Fruit fly (Drosophila melanogaster) whole organism, embryonic: Measurements from ENCODE around the gene fan.

Experiments
- ATbp ChIP-seq: fragments of 200-800 bp; sonication (Bioruptor generic); optimal IDR thresholded peaks from 2 replicates; lab custom pipeline; 2017; ENCODE audit warnings: missing biosample characterization, mild to moderate bottlenecking, missing genetic modification characterization, missing genetic modification reagents
- Blimp-1 ChIP-seq: fragments of 200-800 bp; sonication (Bioruptor generic); optimal IDR thresholded peaks from 3 replicates; lab custom pipeline; 2018; ENCODE audit warnings: missing biosample characterization, missing genetic modification characterization, mild to moderate bottlenecking, moderate library complexity, missing genetic modification reagents
- CG10147 ChIP-seq: fragments of 200-800 bp; sonication (Bioruptor generic); optimal IDR thresholded peaks from 2 replicates; lab custom pipeline; 2019; ENCODE audit warnings: missing biosample characterization, mild to moderate bottlenecking, missing genetic modification characterization, moderate library complexity
- CG12104 ChIP-seq: fragments of 200-800 bp; sonication (Bioruptor generic); optimal IDR thresholded peaks from 3 replicates; lab custom pipeline; 2016; ENCODE audit warnings: missing biosample characterization, missing genetic modification characterization
- CG12744 ChIP-seq: fragments of 200-800 bp; sonication (Bioruptor generic); optimal IDR thresholded peaks from 2 replicates; lab custom pipeline; 2016; ENCODE audit warnings: missing biosample characterization, missing genetic modification characterization
- CG12769 ChIP-seq: fragments of 200-800 bp; sonication (Bioruptor generic); optimal IDR thresholded peaks from 2 replicates; lab custom pipeline; 2019; ENCODE audit warnings: missing biosample characterization, mild to moderate bottlenecking, missing genetic modification characterization, moderate library complexity
- CG12942 ChIP-seq: fragments of 200-800 bp; sonication (Bioruptor generic); optimal IDR thresholded peaks from 3 replicates; lab custom pipeline; 2016; ENCODE audit warnings: missing biosample characterization, missing genetic modification characterization
- CG13624 ChIP-seq: fragments of 200-800 bp; sonication (Bioruptor generic); optimal IDR thresholded peaks from 2 replicates; lab custom pipeline; 2016; ENCODE audit warnings: missing biosample characterization, missing genetic modification characterization
- CG14710 ChIP-seq: fragments of 200-800 bp; sonication (Bioruptor generic); optimal IDR thresholded peaks from 3 replicates; lab custom pipeline; 2019; ENCODE audit warnings: missing biosample characterization, mild to moderate bottlenecking, missing genetic modification characterization, moderate library complexity
- CG15269 ChIP-seq: fragments of 200-800 bp; sonication (Bioruptor generic); optimal IDR thresholded peaks from 2 replicates; lab custom pipeline; 2018; ENCODE audit warnings: missing biosample characterization, mild to moderate bottlenecking, missing genetic modification characterization, moderate library complexity
- CG15479 ChIP-seq: fragments of 200-800 bp; sonication (Bioruptor generic); optimal IDR thresholded peaks from 3 replicates; lab custom pipeline; 2019; ENCODE audit warnings: missing biosample characterization, mild to moderate bottlenecking, missing genetic modification characterization, moderate library complexity
- CG15514 ChIP-seq: fragments of 200-800 bp; sonication (Bioruptor generic); optimal IDR thresholded peaks from 3 replicates; lab custom pipeline; 2017; ENCODE audit warnings: missing biosample characterization, missing genetic modification characterization, mild to moderate bottlenecking, moderate library complexity, missing genetic modification reagents
- CG16779 ChIP-seq: fragments of 200-800 bp; sonication (Bioruptor generic); IDR thresholded peaks from 2 replicates; pipeline ENCODE4 v1.3.6; 2022; ENCODE audit warnings: missing biosample characterization, missing genetic modification characterization
- CG17385 ChIP-seq: fragments of 200-800 bp; sonication (Bioruptor generic); optimal IDR thresholded peaks from 3 replicates; lab custom pipeline; 2018; ENCODE audit warnings: missing biosample characterization, mild to moderate bottlenecking, missing genetic modification characterization
- CG2199 ChIP-seq: fragments of 200-800 bp; sonication (Bioruptor generic); IDR thresholded peaks from 3 replicates; pipeline ENCODE4 v1.3.6; 2022; ENCODE audit warnings: missing biosample characterization, missing genetic modification characterization
- CG3281 ChIP-seq: fragments of 200-800 bp; sonication (Bioruptor generic); optimal IDR thresholded peaks from 3 replicates; lab custom pipeline; 2017; ENCODE audit warnings: missing biosample characterization, mild to moderate bottlenecking, missing genetic modification characterization
- CG6272 ChIP-seq: fragments of 200-800 bp; sonication (Bioruptor generic); IDR thresholded peaks from 2 replicates; pipeline ENCODE4 v1.3.6; 2022; ENCODE audit warnings: missing biosample characterization, missing genetic modification characterization
- CG7839 ChIP-seq: fragments of 200-800 bp; sonication (Bioruptor generic); optimal IDR thresholded peaks from 3 replicates; lab custom pipeline; 2018; ENCODE audit warnings: missing biosample characterization, mild to moderate bottlenecking, missing genetic modification characterization, moderate library complexity
- CG7987 ChIP-seq: fragments of 200-800 bp; sonication (Bioruptor generic); optimal IDR thresholded peaks from 2 replicates; lab custom pipeline; 2018; ENCODE audit warnings: missing biosample characterization, mild to moderate bottlenecking, missing genetic modification characterization, moderate library complexity
- CG8281 ChIP-seq: fragments of 200-800 bp; sonication (Bioruptor generic); optimal IDR thresholded peaks from 2 replicates; lab custom pipeline; 2018; ENCODE audit warnings: missing biosample characterization, mild to moderate bottlenecking, missing genetic modification characterization, moderate library complexity
- CG9437 ChIP-seq: fragments of 200-800 bp; sonication (Bioruptor generic); optimal IDR thresholded peaks from 2 replicates; lab custom pipeline; 2018; ENCODE audit warnings: missing biosample characterization, mild to moderate bottlenecking, missing genetic modification characterization
- CoRest ChIP-seq: fragments of 200-800 bp; sonication (Bioruptor generic); optimal IDR thresholded peaks from 3 replicates; lab custom pipeline; 2018; ENCODE audit warnings: missing biosample characterization, mild to moderate bottlenecking, missing genetic modification characterization, moderate library complexity
- Fer3 ChIP-seq: fragments of 200-800 bp; sonication (Bioruptor generic); optimal IDR thresholded peaks from 2 replicates; lab custom pipeline; 2018; ENCODE audit warnings: missing biosample characterization, mild to moderate bottlenecking, missing genetic modification characterization, moderate library complexity
- Jarid2 ChIP-seq: fragments of 200-800 bp; sonication (Bioruptor generic); optimal IDR thresholded peaks from 3 replicates; lab custom pipeline; 2017; ENCODE audit warnings: mild to moderate bottlenecking, missing biosample characterization, missing genetic modification reagents, missing genetic modification characterization
- MBD-R2 ChIP-seq: fragments of 200-800 bp; sonication (Bioruptor generic); IDR thresholded peaks from 2 replicates; pipeline ENCODE4 v1.3.6; 2022; ENCODE audit warnings: missing biosample characterization, missing genetic modification characterization
- Meics ChIP-seq: fragments of 200-800 bp; sonication (Bioruptor generic); optimal IDR thresholded peaks from 2 replicates; lab custom pipeline; 2017; ENCODE audit warnings: missing biosample characterization, mild to moderate bottlenecking, missing genetic modification characterization
- PHDP ChIP-seq: fragments of 200-800 bp; sonication (Bioruptor generic); optimal IDR thresholded peaks from 3 replicates; lab custom pipeline; 2018; ENCODE audit warnings: missing biosample characterization, mild to moderate bottlenecking, missing genetic modification characterization, moderate library complexity
- Six4 ChIP-seq: fragments of 200-800 bp; sonication (Bioruptor generic); optimal IDR thresholded peaks from 2 replicates; lab custom pipeline; 2016; ENCODE audit warnings: missing biosample characterization, missing genetic modification characterization
- Sox100B ChIP-seq: fragments of 200-800 bp; sonication (Bioruptor generic); optimal IDR thresholded peaks from 3 replicates; lab custom pipeline; 2018; ENCODE audit warnings: missing biosample characterization, mild to moderate bottlenecking, missing genetic modification characterization
- Ssrp ChIP-seq: fragments of 200-800 bp; sonication (Bioruptor generic); optimal IDR thresholded peaks from 2 replicates; lab custom pipeline; 2018; ENCODE audit warnings: missing biosample characterization, mild to moderate bottlenecking, missing genetic modification characterization, moderate library complexity
- Trl ChIP-seq, 3 experiments: fragments of >200 bp in 2 of 3; fragments of 200-800 bp in 1 of 3; sonication (Bioruptor generic) in 1 of 3; optimal IDR thresholded peaks; 2 replicates in 1 of 3; 3 replicates in 2 of 3; lab custom pipeline; 2016 to 2017; ENCODE audit warnings: missing biosample characterization in 1 of 3, missing genetic modification characterization in 1 of 3
- YL-1 ChIP-seq: fragments of 200-800 bp; sonication (Bioruptor generic); optimal IDR thresholded peaks from 3 replicates; lab custom pipeline; 2017; ENCODE audit warnings: missing biosample characterization, mild to moderate bottlenecking, missing genetic modification characterization
- abd-A ChIP-seq: fragments of 200-800 bp; sonication (Bioruptor generic); optimal IDR thresholded peaks from 3 replicates; lab custom pipeline; 2019; ENCODE audit warnings: missing biosample characterization, mild to moderate bottlenecking, missing genetic modification characterization, moderate library complexity
- da ChIP-seq: fragments of 200-800 bp; sonication (Bioruptor generic); optimal IDR thresholded peaks from 2 replicates; lab custom pipeline; 2016; ENCODE audit warnings: missing biosample characterization, missing genetic modification characterization
- disco-r ChIP-seq: fragments of 200-800 bp; sonication (Bioruptor generic); optimal IDR thresholded peaks from 2 replicates; lab custom pipeline; 2016; ENCODE audit warnings: missing biosample characterization, missing genetic modification characterization
- dysf ChIP-seq: fragments of 200-800 bp; sonication (Bioruptor generic); IDR thresholded peaks from 3 replicates; pipeline ENCODE4 v1.3.6; 2022; ENCODE audit warnings: missing biosample characterization, missing genetic modification characterization
- gro ChIP-seq: fragments of 200-800 bp; sonication (Bioruptor generic); optimal IDR thresholded peaks from 2 replicates; lab custom pipeline; 2016; ENCODE audit warnings: missing biosample characterization, missing genetic modification characterization
- nom ChIP-seq: fragments of 200-800 bp; sonication (Bioruptor generic); optimal IDR thresholded peaks from 2 replicates; lab custom pipeline; 2017; ENCODE audit warnings: missing biosample characterization, missing genetic modification characterization, mild to moderate bottlenecking, moderate library complexity, missing genetic modification reagents
- onecut ChIP-seq: fragments of 200-800 bp; sonication (Bioruptor generic); IDR thresholded peaks from 2 replicates; pipeline ENCODE4 v1.3.6; 2022; ENCODE audit warnings: missing biosample characterization, missing genetic modification characterization
- org-1 ChIP-seq: fragments of 200-800 bp; sonication (Bioruptor generic); optimal IDR thresholded peaks from 2 replicates; lab custom pipeline; 2017; ENCODE audit warnings: missing biosample characterization, missing genetic modification characterization
- prd ChIP-seq, 3 experiments: fragments of >200 bp in 2 of 3; fragments of 200-800 bp in 1 of 3; sonication (Bioruptor generic) in 1 of 3; optimal IDR thresholded peaks in 2 of 3; IDR thresholded peaks in 1 of 3; 2 replicates in 2 of 3; 3 replicates in 1 of 3; pipeline versions ENCODE4 v1.3.6 to Lab custom; 2017 to 2022; ENCODE audit warnings: missing biosample characterization in 1 of 3, missing genetic modification characterization in 1 of 3
- repo ChIP-seq: fragments of 200-800 bp; sonication (Bioruptor generic); optimal IDR thresholded peaks from 2 replicates; lab custom pipeline; 2016; ENCODE audit warnings: missing biosample characterization, missing genetic modification characterization
- slbo ChIP-seq: fragments of 200-800 bp; sonication (Bioruptor generic); IDR thresholded peaks from 2 replicates; pipeline ENCODE4 v1.3.6; 2022; ENCODE audit warnings: missing biosample characterization, missing genetic modification characterization
- sug ChIP-seq: fragments of 200-800 bp; optimal IDR thresholded peaks from 2 replicates; lab custom pipeline; 2019; ENCODE audit warnings: missing biosample characterization, mild to moderate bottlenecking, missing genetic modification characterization, moderate library complexity
- zen ChIP-seq: fragments of 200-800 bp; sonication (Bioruptor generic); optimal IDR thresholded peaks from 3 replicates; lab custom pipeline; 2018; ENCODE audit warnings: missing biosample characterization, mild to moderate bottlenecking, missing genetic modification characterization, moderate library complexity
- zfh2 ChIP-seq: fragments of 200-800 bp; sonication (Bioruptor generic); optimal IDR thresholded peaks from 2 replicates; lab custom pipeline; 2016; ENCODE audit warnings: missing biosample characterization, missing genetic modification characterization

Gene fan

DNA sequence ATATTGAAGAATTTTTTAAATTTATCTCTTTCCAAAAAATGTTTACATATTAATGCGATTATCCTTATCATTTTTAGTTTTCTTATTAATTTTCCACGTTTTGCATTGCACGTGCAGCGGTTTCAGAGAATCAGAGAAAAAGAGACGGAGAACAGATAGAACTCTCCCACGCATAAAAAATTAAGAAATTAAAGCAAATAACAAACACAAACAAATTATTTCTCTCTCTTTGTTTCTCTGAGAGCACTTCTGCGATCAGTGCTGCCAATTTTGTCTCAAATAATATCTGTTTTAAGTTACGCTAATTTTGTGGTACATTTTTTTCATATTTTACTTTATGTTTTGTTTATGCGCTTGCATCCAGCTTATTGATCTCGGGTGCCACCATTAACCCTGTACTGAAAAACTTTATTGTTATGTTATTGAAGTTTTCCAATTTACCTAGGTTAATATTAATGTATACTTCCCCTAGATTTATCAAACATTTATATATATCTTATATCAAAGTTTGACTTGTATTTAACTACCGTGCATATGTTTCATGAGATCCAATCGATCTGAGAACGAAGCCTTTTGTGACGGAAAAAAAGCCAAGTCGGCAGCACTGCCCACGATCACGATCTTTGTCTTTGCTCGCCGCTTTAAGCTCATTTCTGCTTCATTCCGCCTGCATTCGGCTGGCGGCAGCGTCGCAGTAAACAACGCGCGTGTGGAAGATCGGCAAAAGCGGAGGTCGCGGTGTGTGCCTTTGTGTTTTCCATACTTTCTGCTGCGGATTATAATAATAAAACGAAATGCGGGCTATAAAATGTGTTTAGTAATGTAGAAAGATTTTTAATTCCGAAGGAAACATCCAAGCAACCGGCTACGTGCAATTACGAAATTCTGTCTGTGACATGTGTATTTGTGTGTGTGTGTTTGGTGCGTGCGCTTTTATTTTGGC lies 45.4 kb upstream of the fan start, which contains the start of gene Sarm (continued):
- TF ChIP-seq sug (tag; lab: Kevin White, UChicago) (peak; percentile 58), prd (optimal IDR thresholded peaks at IDR 0.05; lab: Kevin White, UChicago) (no peak), prd (GFP tag; IDR thresholded peaks at IDR 0.05; lab: Robert Waterston, UW) (peak; percentile 23; the same call in 1 of the 3 replicates), zen (tag; lab: Kevin White, UChicago) (no peak), nom (GFP tag; lab: Kevin White, UChicago) (peak; percentile 25), slbo (GFP tag; lab: Robert Waterston, UW) (0 out of 2 replicates have a peak, but pooled peaks have one; percentile 4), CG14710 (peak; percentile 30), Six4 (peak; percentile 52), Blimp-1 (GFP tag; lab: Kevin White, UChicago) (peak; percentile 18), CG13624 (GFP tag; lab: Kevin White, UChicago) (no peak), abd-A (peak; percentile 13), CoRest (tag; lab: Kevin White, UChicago) (peak; percentile 75), CG3281 (peak; percentile 61), CG17385 (peak; percentile 51), CG10147 (GFP tag; lab: Kevin White, UChicago) (peak; percentile 55), CG9437 (GFP tag; lab: Kevin White, UChicago) (peak; percentile 46), CG12769 (tag; lab: Kevin White, UChicago) (peak; percentile 54), CG12104 (GFP tag; lab: Kevin White, UChicago) (peak; percentile 48), repo (no peak), zfh2 (peak; percentile 17), Meics (GFP tag; lab: Kevin White, UChicago) (peak; percentile 52), onecut (GFP tag; lab: Robert Waterston, UW) (no peak), CG12744 (GFP tag; lab: Kevin White, UChicago) (no peak), CG8281 (tag; lab: Kevin White, UChicago) (no peak), Jarid2 (GFP tag; lab: Kevin White, UChicago) (peak; percentile 60), Trl (optimal IDR thresholded peaks at IDR 0.05; lab: Kevin White, UChicago) (peak; percentile 35 to 65), Trl (GFP tag; optimal IDR thresholded peaks at IDR 0.05; lab: Kevin White, UChicago) (no peak), Fer3 (tag; lab: Kevin White, UChicago) (peak; percentile 27), CG7839 (peak; percentile 43), CG12942 (GFP tag; lab: Kevin White, UChicago) (no peak), disco-r (GFP tag; lab: Kevin White, UChicago) (no peak), org-1 (GFP tag; lab: Kevin White, UChicago) (peak; percentile 6), CG2199 (GFP tag; lab: Robert Waterston, UW) (0 out of 3 replicates have a peak, but pooled peaks have one; percentile 48), ATbp (GFP tag; lab: Kevin White, UChicago) (peak; percentile 41), MBD-R2 (GFP tag; lab: Robert Waterston, UW) (0 out of 2 replicates have a peak, but pooled peaks have one; percentile 16), PHDP (tag; lab: Kevin White, UChicago) (peak; percentile 60), Ssrp (tag; lab: Kevin White, UChicago) (peak; percentile 30), Sox100B (GFP tag; lab: Kevin White, UChicago) (peak; percentile 68), gro (GFP tag; lab: Kevin White, UChicago) (no peak), CG15514 (GFP tag; lab: Kevin White, UChicago) (peak; percentile 32), dysf (peak; percentile 53; the same call in 1 of the 3 replicates), CG6272 (no peak), CG16779 (no peak), CG15269 (tag; lab: Kevin White, UChicago) (peak; percentile 60), YL-1 (GFP tag; lab: Kevin White, UChicago) (no peak), CG15479 (GFP tag; lab: Kevin White, UChicago) (no peak), CG7987 (peak; percentile 43), da (GFP tag; lab: Kevin White, UChicago) (no peak)
